Worm (Caenorhabditis elegans): ENCODE results near the gene T04A8.7.
"Not testable (repeated sequence)": the region's sequence is repeated elsewhere in the genome, so short reads cannot be mapped to it uniquely, and the experiment has no call there.

T04A8.7 gene

DNA sequence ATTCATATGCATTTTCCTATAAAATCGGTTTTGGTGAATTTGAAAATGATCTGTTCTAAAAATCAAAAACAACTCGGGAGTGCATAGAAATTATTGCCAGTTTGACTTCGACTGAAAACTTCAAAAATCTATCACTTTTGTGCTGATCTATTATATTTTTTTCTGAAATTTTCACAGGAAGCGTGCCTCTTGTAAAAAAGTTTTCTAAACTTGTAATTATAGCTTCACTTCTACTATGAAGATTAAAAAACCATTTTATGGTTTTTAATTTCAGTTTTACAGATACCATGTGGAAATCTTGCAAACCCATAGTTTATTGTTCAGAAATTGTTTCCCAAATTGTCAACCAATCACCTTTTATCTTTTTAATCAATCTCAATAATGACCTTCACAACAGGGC, 38.9 kb downstream of the T04A8.7 start, which contains the start of gene F17C8.9:
Gene F17C8.9, plus strand, starts transcription at position 301 of the 400 bp plus-strand sequence.
- TF ChIP-seq ets-7 (tag; optimal IDR thresholded peaks at IDR 0.05) (no peak), pes-1 (GFP tag; IDR thresholded peaks at IDR 0.05) (no peak), aly-1 (tag; optimal IDR thresholded peaks at IDR 0.05) (no peak), scrt-1 (GFP tag; IDR thresholded peaks at IDR 0.05) (no peak)

DNA sequence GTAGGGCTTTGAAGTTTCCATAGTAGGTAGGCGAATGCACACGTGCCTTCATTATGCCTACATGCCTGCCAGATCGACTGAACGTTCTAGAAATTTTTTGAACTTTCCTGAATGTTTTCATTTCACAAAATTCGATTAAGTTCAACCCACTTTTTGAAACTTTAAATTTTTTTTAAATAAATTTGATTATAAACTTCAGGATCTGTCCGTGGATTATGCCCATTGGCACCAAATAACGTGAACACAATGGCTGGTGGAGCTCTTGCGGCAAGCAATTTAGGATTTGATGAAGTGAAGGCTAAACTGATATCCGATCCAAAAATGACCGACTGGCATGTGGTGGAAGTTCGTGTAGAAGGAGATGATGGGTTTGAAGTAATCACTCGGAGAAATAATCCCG, 40.3 kb downstream of the T04A8.7 start, which contains the start of gene F17C8.7:
Gene F17C8.7, plus strand, starts transcription at position 301 of the 400 bp plus-strand sequence.
- TF ChIP-seq B0310.2 (tag; optimal IDR thresholded peaks at IDR 0.05) (no peak), tbx-11 (GFP tag; IDR thresholded peaks at IDR 0.05) (no peak), pes-1 (GFP tag; IDR thresholded peaks at IDR 0.05) (no peak), hmg-4 (GFP tag; optimal IDR thresholded peaks at IDR 0.05) (no peak), tra-4 (tag; optimal IDR thresholded peaks at IDR 0.05) (no peak), hmbx-1 (tag; optimal IDR thresholded peaks at IDR 0.05) (no peak), tbx-37 (GFP tag; conservative IDR thresholded peaks at IDR 0.05) (no peak), ama-1 (optimal IDR thresholded peaks at IDR 0.05) (no peak), F13C5.2 (tag; optimal IDR thresholded peaks at IDR 0.05) (no peak), sea-1 (GFP tag; conservative IDR thresholded peaks at IDR 0.05) (no peak), ceh-13 (GFP tag; optimal IDR thresholded peaks at IDR 0.05) (no peak)

DNA sequence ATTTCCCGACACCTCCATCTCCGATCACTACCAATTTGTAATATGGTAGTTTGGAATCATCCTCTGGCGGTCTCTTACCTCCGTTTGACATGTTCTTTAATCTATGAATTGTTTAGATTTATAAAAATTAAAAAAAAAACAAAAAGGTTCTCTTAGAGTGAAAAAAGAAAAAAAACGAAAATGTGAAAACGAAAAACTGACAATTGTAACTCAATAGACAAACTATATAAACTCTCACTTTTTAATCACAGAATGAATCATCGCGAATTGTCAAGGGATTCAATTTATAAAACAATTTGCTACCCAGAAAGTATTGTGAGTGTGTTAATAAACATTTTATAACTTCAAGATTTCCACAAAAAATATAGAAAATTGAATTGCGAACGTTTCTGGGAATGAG, 44.8 kb downstream of the T04A8.7 start, which contains the start of gene ras-2:
Gene ras-2, minus strand, starts transcription at position 101 of the 400 bp plus-strand sequence.
- TF ChIP-seq hnd-1 (tag; optimal IDR thresholded peaks at IDR 0.05) (no peak), ceh-13 (GFP tag; optimal IDR thresholded peaks at IDR 0.05) (no peak), ets-7 (tag; optimal IDR thresholded peaks at IDR 0.05) (no peak), sea-1 (GFP tag; conservative IDR thresholded peaks at IDR 0.05) (no peak), hmbx-1 (tag; optimal IDR thresholded peaks at IDR 0.05) (no peak), hmg-4 (GFP tag; optimal IDR thresholded peaks at IDR 0.05) (no peak), aly-1 (tag; optimal IDR thresholded peaks at IDR 0.05) (no peak), tra-4 (tag; optimal IDR thresholded peaks at IDR 0.05) (no peak), scrt-1 (GFP tag; IDR thresholded peaks at IDR 0.05) (no peak), flt-1 (GFP tag; IDR thresholded peaks at IDR 0.05) (no peak), tbx-11 (GFP tag; IDR thresholded peaks at IDR 0.05) (no peak), ceh-36 (tag; optimal IDR thresholded peaks at IDR 0.05) (no peak), ama-1 (optimal IDR thresholded peaks at IDR 0.05) (no peak), tbx-37 (GFP tag; conservative IDR thresholded peaks at IDR 0.05) (no peak)

DNA sequence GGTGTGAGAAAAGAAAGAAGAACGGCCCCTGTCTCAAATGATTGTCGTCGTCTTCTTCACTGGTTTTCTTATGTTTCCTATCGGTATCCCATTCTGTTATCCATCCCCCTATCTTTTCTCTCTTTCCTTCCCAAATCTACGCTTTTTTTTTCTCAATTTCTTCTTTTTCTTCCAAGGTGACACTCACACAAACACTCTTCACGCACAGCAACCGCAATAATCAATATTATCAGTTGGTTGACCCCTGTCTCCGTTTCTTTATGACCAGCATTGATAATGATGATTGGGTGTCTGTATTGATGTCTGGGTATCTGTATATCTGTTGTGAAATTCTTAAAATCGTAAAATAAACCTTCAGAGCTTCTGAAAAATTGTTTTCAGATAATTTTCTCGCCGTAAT, 45.7 kb downstream of the T04A8.7 start:
- no peak for TF ChIP-seq B0310.2 (tag; optimal IDR thresholded peaks at IDR 0.05)
- no peak for TF ChIP-seq flt-1 (GFP tag; IDR thresholded peaks at IDR 0.05)
- no peak for TF ChIP-seq aly-1 (tag; optimal IDR thresholded peaks at IDR 0.05)
- no peak for TF ChIP-seq F13C5.2 (tag; optimal IDR thresholded peaks at IDR 0.05)
- no peak for TF ChIP-seq ceh-36 (tag; optimal IDR thresholded peaks at IDR 0.05)
- TF ChIP-seq scrt-1 (GFP tag; IDR thresholded peaks at IDR 0.05), result no peak
- TF ChIP-seq ceh-13 (GFP tag; optimal IDR thresholded peaks at IDR 0.05), result no peak
- TF ChIP-seq tra-4 (tag; optimal IDR thresholded peaks at IDR 0.05), result no peak
- TF ChIP-seq hmg-4 (GFP tag; optimal IDR thresholded peaks at IDR 0.05), result no peak
- TF ChIP-seq hmbx-1 (tag; optimal IDR thresholded peaks at IDR 0.05), result no peak

DNA sequence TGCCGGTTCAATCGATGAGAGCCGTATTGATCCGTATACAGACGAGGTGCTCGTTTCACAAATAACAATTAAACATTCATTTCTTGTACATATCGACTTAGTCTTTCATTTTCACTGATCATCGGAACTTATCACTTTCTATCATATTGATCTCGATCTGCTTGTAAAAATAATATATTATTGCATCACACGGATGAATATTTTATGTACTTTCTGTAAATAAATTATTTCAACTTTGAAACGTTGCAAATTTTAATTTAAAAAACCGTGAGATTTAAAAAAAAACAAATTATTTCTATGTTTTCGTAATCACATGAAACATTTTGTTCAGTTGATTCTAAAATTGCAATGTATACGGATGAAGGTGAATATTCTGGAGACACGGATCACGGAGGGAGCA, 47.5 kb downstream of the T04A8.7 start, which contains the start of gene twk-6:
Gene twk-6, plus strand, starts transcription at position 301 of the 400 bp plus-strand sequence.
- not testable (repeated sequence) for TF ChIP-seq tbx-37 (GFP tag; conservative IDR thresholded peaks at IDR 0.05); ets-7 (tag; optimal IDR thresholded peaks at IDR 0.05); B0310.2 (tag; optimal IDR thresholded peaks at IDR 0.05)

DNA sequence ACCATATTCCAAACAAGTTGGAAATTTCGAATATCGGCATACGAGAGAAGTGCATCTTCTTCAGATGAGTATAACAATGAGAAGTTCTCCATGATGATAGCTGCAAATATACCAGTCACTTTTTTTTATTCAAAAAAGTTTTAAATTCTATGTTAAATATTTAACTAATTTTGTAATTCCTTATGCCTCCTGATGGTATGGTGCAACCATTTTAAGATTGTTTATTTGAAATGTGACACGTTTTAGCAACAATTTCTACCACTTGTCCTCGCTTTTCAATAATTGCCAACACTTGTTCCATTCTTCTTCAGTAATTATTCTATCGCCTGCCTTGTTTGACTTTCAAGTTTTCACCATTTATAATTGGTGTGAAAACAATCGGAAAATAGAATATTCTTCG, 50.8 kb downstream of the T04A8.7 start, which contains the start of gene F17C8.6:
Gene F17C8.6, minus strand, starts transcription at position 101 of the 400 bp plus-strand sequence.
- TF ChIP-seq hnd-1 (tag; optimal IDR thresholded peaks at IDR 0.05), result no peak
- TF ChIP-seq tbx-37 (GFP tag; conservative IDR thresholded peaks at IDR 0.05), result no peak
- no peak for TF ChIP-seq flt-1 (GFP tag; IDR thresholded peaks at IDR 0.05)
- no peak for TF ChIP-seq F13C5.2 (tag; optimal IDR thresholded peaks at IDR 0.05)
- no peak for TF ChIP-seq tra-4 (tag; optimal IDR thresholded peaks at IDR 0.05)
- no peak for TF ChIP-seq ets-7 (tag; optimal IDR thresholded peaks at IDR 0.05)
- TF ChIP-seq ceh-36 (tag; optimal IDR thresholded peaks at IDR 0.05), result no peak
- TF ChIP-seq hmg-4 (GFP tag; optimal IDR thresholded peaks at IDR 0.05), result no peak
- TF ChIP-seq ceh-13 (GFP tag; optimal IDR thresholded peaks at IDR 0.05), result no peak

Measured in whole organism, early embryonic.